Fruit fly (Drosophila melanogaster) Kc167 (cell line): ENCODE data around the gene HDAC11.

ENCODE experiments used
- Myc ChIP-seq: fragments of >200 bp; optimal IDR thresholded peaks from 2 replicates; lab custom pipeline; 2017; ENCODE audit warnings: missing external identifiers
- Sin3A ChIP-seq: fragments of >200 bp; optimal IDR thresholded peaks from 2 replicates; lab custom pipeline; 2018; ENCODE audit warnings: missing external identifiers
- h ChIP-seq: fragments of >200 bp; optimal IDR thresholded peaks from 3 replicates; lab custom pipeline; 2018; ENCODE audit warnings: missing external identifiers
- insv ChIP-seq: fragments of >200 bp; optimal IDR thresholded peaks from 3 replicates; lab custom pipeline; 2018; ENCODE audit warnings: missing external identifiers
- psq ChIP-seq: fragments of >200 bp; optimal IDR thresholded peaks from 2 replicates; lab custom pipeline; 2017; ENCODE audit warnings: missing external identifiers
- ttk ChIP-seq: sonication (Bioruptor generic); optimal IDR thresholded peaks from 2 replicates; lab custom pipeline; 2017; ENCODE audit warnings: missing external identifiers

Gene HDAC11

DNA sequence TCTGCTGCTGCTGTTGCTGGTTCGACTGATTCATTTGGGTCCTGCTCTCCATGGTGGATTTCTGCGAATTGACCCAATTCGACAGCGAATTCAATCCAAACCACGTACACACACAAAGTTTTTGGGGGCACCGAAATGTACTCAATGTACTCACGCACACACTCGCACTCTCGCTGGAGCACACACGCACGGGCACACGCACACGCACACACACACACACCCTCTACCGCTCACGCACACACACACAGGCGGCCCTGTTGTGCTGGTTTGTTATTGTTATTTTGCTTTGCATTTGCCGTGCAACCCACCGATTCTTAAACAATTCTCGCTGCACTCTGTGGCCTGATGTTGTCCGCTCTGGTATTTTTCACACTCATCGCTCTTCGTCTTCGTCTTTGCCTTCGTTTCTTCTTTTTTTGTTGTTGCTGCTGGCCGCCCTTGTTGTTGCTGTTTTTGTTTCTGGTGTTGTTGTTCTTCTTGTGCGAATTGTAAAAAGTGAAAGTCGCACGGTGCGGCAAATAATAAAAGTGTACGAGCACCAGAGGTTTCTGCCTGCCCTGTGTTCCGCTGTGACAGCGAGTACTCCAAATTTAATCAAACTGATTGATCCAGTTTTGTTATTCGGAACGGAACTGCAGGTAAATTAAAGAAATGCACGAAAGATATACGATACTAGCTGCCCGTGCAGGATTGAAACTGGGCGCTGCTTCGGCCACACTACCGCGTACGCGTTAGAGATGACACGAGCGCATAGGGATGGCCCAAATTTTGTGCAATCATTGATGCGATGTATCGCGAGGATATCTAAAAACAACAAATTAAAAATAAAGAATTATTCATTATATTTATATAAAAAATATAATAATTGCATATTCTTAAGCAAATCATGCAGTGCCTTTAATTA, 20.1 kb upstream of the HDAC11 start, which contains the start of gene CG3744:
CG3744 (minus strand) TSS at position 716 of the 904 bp plus-strand sequence.
- TF ChIP-seq Myc = no peak
- TF ChIP-seq insv (lab: Kevin White, UChicago) = no peak
- TF ChIP-seq ttk (lab: Kevin White, UChicago) = no peak
- TF ChIP-seq Sin3A = no peak
- no peak for TF ChIP-seq h (lab: Kevin White, UChicago)
- TF ChIP-seq psq (lab: Kevin White, UChicago) = no peak

- TF ChIP-seq psq (lab: Kevin White, UChicago) (no peak), h (lab: Kevin White, UChicago) (no peak), Myc (no peak)
Observed at dm6 chr3R:24870389-24871048, 14.5 kb upstream of the HDAC11 start, which contains the start of gene CycB3. CycB3 (minus strand) TSS chr3R:24870816.

dm6 chr3R:24867956-24868355, 11.9 kb upstream of the HDAC11 start:
- TF ChIP-seq psq (lab: Kevin White, UChicago) (no peak), ttk (lab: Kevin White, UChicago) (no peak), Sin3A (no peak)

DNA sequence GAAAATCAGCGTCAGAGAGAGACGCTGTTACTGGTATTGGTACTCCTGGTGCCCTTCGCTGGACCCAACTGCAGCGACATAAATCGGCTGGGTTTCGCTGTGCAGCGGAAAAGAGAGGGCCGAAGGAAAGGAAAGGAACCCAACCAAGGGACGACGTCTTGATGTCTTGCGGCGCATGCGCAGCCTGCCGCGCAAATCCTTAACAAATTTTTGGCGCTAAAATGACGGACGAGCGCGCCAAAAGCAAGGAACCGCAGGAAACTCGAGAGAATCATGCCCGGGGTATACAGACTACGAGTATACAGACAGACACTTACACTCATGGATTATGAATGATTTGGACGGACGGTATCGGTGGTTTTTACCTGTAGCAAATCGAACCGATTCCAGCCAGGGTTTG, 10.9 kb upstream of the HDAC11 start:
- no peak for TF ChIP-seq ttk (lab: Kevin White, UChicago)

DNA sequence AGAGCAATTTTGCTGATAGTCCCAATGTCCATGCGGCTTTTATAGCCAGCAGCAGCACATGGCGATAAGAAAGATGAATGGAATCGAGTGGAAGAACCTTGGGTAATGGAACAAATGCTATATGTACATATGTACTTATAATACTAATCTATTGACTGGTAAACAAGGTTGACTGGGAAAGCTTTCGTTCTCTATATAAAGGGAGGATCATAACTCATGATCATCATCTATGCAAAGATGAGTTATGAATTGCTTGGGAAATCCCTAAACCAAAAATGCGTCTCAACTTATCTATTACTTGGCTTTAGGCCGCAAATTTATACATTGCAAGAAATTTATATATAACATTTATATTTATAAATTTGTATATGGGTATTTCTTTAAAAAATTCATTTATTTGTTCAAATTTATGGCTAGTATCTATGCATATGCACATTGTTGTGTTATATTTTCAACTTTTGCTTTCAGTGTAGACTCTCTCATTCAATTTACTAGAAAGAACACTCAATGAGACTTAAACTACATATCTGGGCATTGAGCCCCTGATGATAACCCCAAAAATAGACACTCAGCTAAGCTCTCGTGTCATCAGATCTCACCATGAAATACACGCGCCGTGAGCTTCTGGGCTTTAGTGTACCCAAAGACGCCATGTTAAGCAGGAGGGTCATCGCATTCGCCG, 8.8 kb upstream of the HDAC11 start, which contains the start of the genes Srg1 and Elal:
Srg1 (minus strand) TSS at position 14 of the 682 bp plus-strand sequence.
Elal (plus strand) TSS at position 632 of the 682 bp plus-strand sequence.
- TF ChIP-seq Myc (no peak), h (lab: Kevin White, UChicago) (no peak), Sin3A (no peak), insv (lab: Kevin White, UChicago) (no peak), ttk (lab: Kevin White, UChicago) (no peak), psq (lab: Kevin White, UChicago) (no peak)

- TF ChIP-seq h (lab: Kevin White, UChicago) (no peak), psq (lab: Kevin White, UChicago) (no peak), Myc (no peak), ttk (lab: Kevin White, UChicago) (no peak), Sin3A (no peak), insv (lab: Kevin White, UChicago) (no peak)
Observed at dm6 chr3R:24863894-24864293, 7.9 kb upstream of the HDAC11 start.

DNA sequence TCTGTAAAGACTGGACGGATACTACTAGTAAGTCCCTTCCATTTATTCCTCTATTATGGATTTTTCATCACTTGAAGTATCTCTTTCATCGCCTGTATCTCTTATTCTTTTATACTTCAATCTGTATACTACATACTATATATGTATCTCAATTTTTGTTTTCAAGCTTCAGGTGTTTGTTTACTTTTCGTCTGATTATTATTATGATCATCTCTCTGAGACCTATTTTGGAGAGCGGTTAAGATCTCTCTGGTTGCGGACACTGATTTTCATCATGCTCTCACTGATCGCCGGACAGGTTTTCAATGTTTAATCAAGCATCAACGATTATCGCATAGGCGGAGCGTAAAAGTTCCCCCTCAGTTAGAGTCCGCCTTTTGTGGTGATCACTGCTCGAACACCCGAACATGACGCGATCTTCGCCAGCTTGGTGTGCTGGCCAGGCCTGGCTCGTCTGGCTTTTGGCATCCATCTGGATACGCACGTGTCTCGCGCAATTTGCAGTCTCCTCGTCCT, 6.6 kb upstream of the HDAC11 start, which contains the start of gene CG7016:
CG7016 (plus strand) TSS at position 358 of the 516 bp plus-strand sequence.
- TF ChIP-seq insv (lab: Kevin White, UChicago) = no peak
- no peak for TF ChIP-seq Sin3A
- no peak for TF ChIP-seq h (lab: Kevin White, UChicago)
- TF ChIP-seq psq (lab: Kevin White, UChicago) = no peak
- TF ChIP-seq ttk (lab: Kevin White, UChicago) = no peak
- no peak for TF ChIP-seq Myc

DNA sequence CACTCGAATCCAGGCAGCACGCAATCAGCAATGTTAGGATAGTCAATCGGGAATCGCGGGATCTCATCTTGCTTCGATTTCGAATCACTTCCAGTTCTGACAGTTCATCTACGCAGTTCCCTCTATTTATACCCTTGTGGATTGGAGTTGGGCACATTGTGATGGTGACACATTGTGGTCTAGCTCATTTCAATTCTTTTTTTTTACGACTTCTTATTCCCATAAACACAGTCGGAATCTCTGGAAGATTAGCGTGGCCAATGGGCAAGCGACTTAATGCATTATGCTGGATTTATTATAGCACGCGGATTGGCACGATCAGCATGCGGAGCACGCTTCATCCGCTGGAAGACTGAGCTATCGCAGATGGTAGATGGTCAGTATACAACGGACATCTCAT, 6.0 kb upstream of the HDAC11 start, which contains the start of gene CG13640:
CG13640 (minus strand) TSS at position 101 of the 400 bp plus-strand sequence.
- no peak for TF ChIP-seq h (lab: Kevin White, UChicago)
- TF ChIP-seq Myc = no peak
- TF ChIP-seq ttk (lab: Kevin White, UChicago) = no peak
- TF ChIP-seq Sin3A = no peak
- no peak for TF ChIP-seq insv (lab: Kevin White, UChicago)
- TF ChIP-seq psq (lab: Kevin White, UChicago) = no peak

- TF ChIP-seq Myc = no peak
- no peak for TF ChIP-seq ttk (lab: Kevin White, UChicago)
- no peak for TF ChIP-seq insv (lab: Kevin White, UChicago)
- TF ChIP-seq h (lab: Kevin White, UChicago) = no peak
Observed at dm6 chr3R:24860316-24860826, 4.3 kb upstream of the HDAC11 start, which contains the start of gene CG13639. CG13639 (minus strand) TSS chr3R:24860366.

DNA sequence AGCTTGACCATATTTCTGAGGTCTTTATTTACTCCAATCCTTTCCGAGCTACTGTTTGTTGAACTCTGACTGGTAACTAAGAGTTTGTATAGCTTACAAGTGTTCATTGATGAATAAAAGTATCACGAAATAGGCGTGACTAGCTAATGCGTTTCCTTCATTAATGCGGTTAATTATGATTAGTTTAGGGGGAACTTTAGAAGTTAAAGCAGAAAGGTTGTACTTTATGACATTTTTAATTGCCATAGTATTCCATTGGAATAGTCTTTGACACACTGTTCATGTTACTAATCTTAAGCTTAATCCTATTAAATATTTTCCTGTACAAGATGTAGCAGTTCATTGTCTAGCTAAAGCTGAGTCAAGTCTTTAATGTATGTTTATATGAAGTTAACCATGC, 3.7 kb upstream of the HDAC11 start, which contains the start of gene ppk22:
ppk22 (minus strand) TSS at position 101 of the 400 bp plus-strand sequence.
- TF ChIP-seq insv (lab: Kevin White, UChicago) = no peak
- TF ChIP-seq Myc = no peak
- TF ChIP-seq ttk (lab: Kevin White, UChicago) = no peak
- TF ChIP-seq Sin3A = no peak
- no peak for TF ChIP-seq psq (lab: Kevin White, UChicago)
- no peak for TF ChIP-seq h (lab: Kevin White, UChicago)

DNA sequence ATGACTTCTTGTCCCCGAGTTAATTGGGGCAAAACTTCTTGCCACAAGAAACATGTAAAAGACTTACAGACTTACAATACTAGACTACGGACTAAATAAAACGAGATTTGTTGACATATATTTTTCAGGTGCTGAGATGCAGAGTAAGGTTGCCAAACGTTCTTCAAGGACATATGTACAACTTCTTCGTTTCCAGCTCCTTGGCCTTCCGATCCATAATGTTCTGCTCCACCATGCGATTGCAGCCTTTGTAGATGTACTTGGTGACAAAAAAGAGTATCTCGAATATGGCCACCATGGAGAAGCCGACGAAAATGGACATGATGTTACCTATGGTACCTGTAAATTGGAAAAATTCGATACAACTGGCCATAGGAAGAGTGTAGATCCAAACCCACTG, 1.4 kb upstream of the HDAC11 start, which contains the start of gene CAH4:
CAH4 (minus strand) TSS at position 101 of the 400 bp plus-strand sequence.
- TF ChIP-seq h (lab: Kevin White, UChicago) (no peak), ttk (lab: Kevin White, UChicago) (no peak), Myc (no peak), psq (lab: Kevin White, UChicago) (no peak), Sin3A (no peak), insv (lab: Kevin White, UChicago) (no peak)
